Fruit fly (Drosophila melanogaster) whole organism, wandering third instar larva: ENCODE results near the gene Ir62a.

Experiments
- CG32264 ChIP-seq: fragments of 200-800 bp; sonication (Bioruptor generic); optimal IDR thresholded peaks from 2 replicates; lab custom pipeline; 2016; ENCODE audit warnings: missing biosample characterization, missing genetic modification characterization
- Hr83 ChIP-seq: fragments of 200-300 bp; sonication (Bioruptor generic); optimal IDR thresholded peaks from 2 replicates; lab custom pipeline; 2016; ENCODE audit warnings: missing biosample characterization, mild to moderate bottlenecking, missing genetic modification characterization, moderate library complexity; ENCODE audit not compliant: poor library complexity, severe bottlenecking
- Sp1 ChIP-seq: fragments of 200-800 bp; sonication (Bioruptor generic); optimal IDR thresholded peaks from 3 replicates; lab custom pipeline; 2019; ENCODE audit warnings: missing biosample characterization, mild to moderate bottlenecking, missing genetic modification characterization, moderate library complexity
- br ChIP-seq: fragments of 200-800 bp; sonication (Bioruptor generic); optimal IDR thresholded peaks from 2 replicates; lab custom pipeline; 2016; ENCODE audit warnings: missing biosample characterization, missing genetic modification characterization
- tai ChIP-seq: sonication (Bioruptor generic); optimal IDR thresholded peaks from 2 replicates; lab custom pipeline; 2016; ENCODE audit warnings: missing biosample characterization, missing genetic modification characterization

DNA sequence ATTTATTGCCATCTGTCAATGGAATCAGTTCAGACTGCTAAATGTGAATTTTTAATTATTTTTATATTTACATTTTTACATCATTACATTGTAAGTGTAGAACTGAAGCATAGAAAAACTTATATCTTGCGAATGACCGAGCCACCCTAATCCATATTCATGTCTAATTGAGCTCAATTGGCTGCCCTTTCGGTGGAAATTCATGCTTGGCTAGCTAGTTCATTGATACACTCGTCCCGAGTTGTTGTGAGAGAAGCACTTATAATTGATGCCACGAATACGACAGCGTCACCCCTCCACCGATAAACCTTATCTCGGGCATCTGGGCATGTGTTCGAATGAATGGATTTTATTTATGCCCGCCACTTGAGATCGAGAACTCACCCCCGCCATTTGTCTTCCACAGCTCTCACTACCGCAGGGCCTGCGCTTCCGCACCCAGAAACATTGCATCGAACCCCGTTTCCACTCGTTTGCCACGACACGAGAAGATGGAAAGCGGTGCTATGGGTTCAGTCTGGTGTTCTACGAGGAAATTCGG lies 7.3 kb upstream of the Ir62a start:
- TF ChIP-seq Hr83 (no peak), CG32264 (GFP tag; lab: Kevin White, UChicago) (no peak), tai (GFP tag; lab: Kevin White, UChicago) (no peak), br (GFP tag; lab: Kevin White, UChicago) (no peak), Sp1 (GFP tag; lab: Kevin White, UChicago) (no peak)
